Fruit fly (Drosophila melanogaster): ENCODE measurements around the gene CG34132.

Gene CG34132

DNA sequence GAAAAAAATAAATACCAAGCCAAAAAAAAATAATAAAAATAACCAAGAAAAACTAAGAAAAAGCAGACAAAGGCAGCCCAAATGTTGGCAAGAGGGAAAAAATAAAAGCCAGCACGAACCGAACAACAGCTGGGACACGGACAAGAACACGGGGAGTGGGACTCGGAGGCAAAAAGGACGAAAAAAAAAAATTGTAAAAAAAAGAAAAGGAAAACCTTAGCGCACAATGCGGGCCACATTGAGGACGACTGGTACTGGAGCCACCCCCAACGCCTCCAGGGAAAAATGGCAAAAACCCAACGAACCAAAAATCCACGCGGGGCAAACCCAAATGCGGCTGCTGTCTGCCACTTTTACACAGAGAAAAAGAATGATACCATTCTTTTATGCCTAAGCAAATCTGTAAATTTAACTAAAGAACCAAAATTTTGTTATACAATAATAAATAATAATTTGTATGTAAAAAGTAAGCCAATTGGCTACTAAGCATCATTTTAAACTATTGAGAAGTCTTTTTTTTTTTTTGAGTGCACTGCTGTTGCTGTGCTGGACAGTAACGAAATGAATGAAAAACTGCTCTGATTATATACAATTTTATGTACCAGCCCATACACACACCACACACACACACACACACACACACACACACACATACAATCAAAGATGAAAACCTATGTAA is 46.9 kb downstream of the CG34132 start (continued):
- peak; percentile 91 for TF ChIP-seq Meics (GFP tag; optimal IDR thresholded peaks at IDR 0.05)
- no peak; the same call in 1 of the 2 replicates for TF ChIP-seq GATAe (GFP tag; conservative IDR thresholded peaks at IDR 0.05)
- TF ChIP-seq CG16779 (GFP tag; IDR thresholded peaks at IDR 0.05) = no peak; the same call in 1 of the 2 replicates
- peak; percentile 83 for TF ChIP-seq bcd (GFP tag; optimal IDR thresholded peaks at IDR 0.05)
- no peak for TF ChIP-seq CG31365 (tag; optimal IDR thresholded peaks at IDR 0.05)
- TF ChIP-seq Gsc (GFP tag; IDR thresholded peaks at IDR 0.05) = no peak
- TF ChIP-seq CG3838 (GFP tag; optimal IDR thresholded peaks at IDR 0.05) = no peak
- TF ChIP-seq CG6683 (GFP tag; optimal IDR thresholded peaks at IDR 0.05) = peak; percentile 80
- no peak for TF ChIP-seq fd102C (GFP tag; optimal IDR thresholded peaks at IDR 0.05)
- no peak for TF ChIP-seq CG16863 (GFP tag; optimal IDR thresholded peaks at IDR 0.05)
- TF ChIP-seq h (optimal IDR thresholded peaks at IDR 0.05) = no peak
- no peak for TF ChIP-seq wek (GFP tag; optimal IDR thresholded peaks at IDR 0.05)
- TF ChIP-seq Bdp1 (GFP tag; optimal IDR thresholded peaks at IDR 0.05) = no peak
- no peak for TF ChIP-seq Usf (GFP tag; optimal IDR thresholded peaks at IDR 0.05)
- peak; percentile 70 for TF ChIP-seq CG9215 (GFP tag; IDR thresholded peaks at IDR 0.05)
- TF ChIP-seq corto (GFP tag; optimal IDR thresholded peaks at IDR 0.05) = no peak
- no peak for TF ChIP-seq pzg (GFP tag; optimal IDR thresholded peaks at IDR 0.05)
- no peak for TF ChIP-seq Doc3 (GFP tag; IDR thresholded peaks at IDR 0.05; ENCODE audit: partially characterized antibody)
- TF ChIP-seq sr (GFP tag; IDR thresholded peaks at IDR 0.05) = no peak
- peak; percentile 75; the same call in 1 of the 2 replicates for TF ChIP-seq Awh (GFP tag; IDR thresholded peaks at IDR 0.05)
- TF ChIP-seq ap (GFP tag; IDR thresholded peaks at IDR 0.05) = peak; percentile 45; the same call in 1 of the 2 replicates
- TF ChIP-seq pb (GFP tag; optimal IDR thresholded peaks at IDR 0.05) = no peak
- TF ChIP-seq CG3281 (GFP tag; optimal IDR thresholded peaks at IDR 0.05) = peak; percentile 87
- TF ChIP-seq CG1603 (tag; optimal IDR thresholded peaks at IDR 0.05) = peak; percentile 27
- peak; percentile 93 for TF ChIP-seq CG2678 (tag; optimal IDR thresholded peaks at IDR 0.05)
- peak; percentile 50 for TF ChIP-seq CG9817 (tag; optimal IDR thresholded peaks at IDR 0.05)
- TF ChIP-seq CHES-1-like (GFP tag; optimal IDR thresholded peaks at IDR 0.05) = peak; percentile 43
- TF ChIP-seq tap (tag; optimal IDR thresholded peaks at IDR 0.05) = peak; percentile 58
- TF ChIP-seq C15 (GFP tag; IDR thresholded peaks at IDR 0.05) = 0 out of 3 replicates have a peak, but pooled peaks have one; percentile 33
- peak; percentile 45; the same call in 1 of the 2 replicates for TF ChIP-seq CG17612 (GFP tag; IDR thresholded peaks at IDR 0.05)
- TF ChIP-seq HmgZ (tag; optimal IDR thresholded peaks at IDR 0.05) = peak; percentile 32
- peak; percentile 67 for TF ChIP-seq nerfin-1 (tag; optimal IDR thresholded peaks at IDR 0.05)
- TF ChIP-seq CG1832 (GFP tag; optimal IDR thresholded peaks at IDR 0.05) = no peak
- TF ChIP-seq kni (GFP tag; optimal IDR thresholded peaks at IDR 0.05) = no peak
- peak; percentile 64 for TF ChIP-seq CG11696 (GFP tag; IDR thresholded peaks at IDR 0.05)
- TF ChIP-seq hth (optimal IDR thresholded peaks at IDR 0.05) = no peak
- peak; percentile 35; the same call in 1 of the 3 replicates for TF ChIP-seq CG14050 (GFP tag; IDR thresholded peaks at IDR 0.05)
- no peak for TF ChIP-seq bbx (GFP tag; IDR thresholded peaks at IDR 0.05; ENCODE audit: partially characterized antibody)
- TF ChIP-seq zfh1 (GFP tag; IDR thresholded peaks at IDR 0.05) = peak; percentile 47; the same call in 2 of the 3 replicates
- no peak for TF ChIP-seq Opbp (GFP tag; IDR thresholded peaks at IDR 0.05; ENCODE audit: partially characterized antibody)
- peak; percentile 62 for TF ChIP-seq CG12071 (GFP tag; optimal IDR thresholded peaks at IDR 0.05)
- no peak for TF ChIP-seq Dll (GFP tag; IDR thresholded peaks at IDR 0.05; ENCODE audit: partially characterized antibody)
- TF ChIP-seq E2f1 (GFP tag; IDR thresholded peaks at IDR 0.05) = peak; percentile 70
- TF ChIP-seq ac (GFP tag; optimal IDR thresholded peaks at IDR 0.05) = no peak
- TF ChIP-seq bigmax (GFP tag; optimal IDR thresholded peaks at IDR 0.05) = no peak
- no peak for TF ChIP-seq MTF-1 (GFP tag; optimal IDR thresholded peaks at IDR 0.05; ENCODE audit: borderline replicate concordance)
- TF ChIP-seq CG3726 (GFP tag; IDR thresholded peaks at IDR 0.05) = peak; percentile 38; the same call in 1 of the 3 replicates
- TF ChIP-seq CG12236 (GFP tag; optimal IDR thresholded peaks at IDR 0.05) = no peak
- peak; percentile 75 for TF ChIP-seq nmo (GFP tag; optimal IDR thresholded peaks at IDR 0.05)
- no peak for TF ChIP-seq NC2β (GFP tag; optimal IDR thresholded peaks at IDR 0.05)

Data from whole organism, embryonic.